Worm (Caenorhabditis elegans): ENCODE results near the gene dpf-1.
A peak's percentile ranks its signal among the peaks of the same experiment; 100 is the strongest.

The dpf-1 gene

ce11 chrV:15465032-15465727 is 5.9 kb upstream of the dpf-1 start, which contains the start of gene pqn-71 (continued):
- TF ChIP-seq snpc-4 (tag; optimal IDR thresholded peaks at IDR 0.05) (no peak), mls-2 (tag; optimal IDR thresholded peaks at IDR 0.05) (peak; percentile 89), lin-13 (tag; optimal IDR thresholded peaks at IDR 0.05) (peak; percentile 61), unc-120 (tag; optimal IDR thresholded peaks at IDR 0.05; ENCODE audit: poor library complexity, severe bottlenecking) (peak; percentile 96), flh-1 (GFP tag; optimal IDR thresholded peaks at IDR 0.05) (peak; percentile 63), ztf-11 (tag; optimal IDR thresholded peaks at IDR 0.05) (peak; percentile 35)

ce11 chrV:15466017-15466416 is 5.1 kb upstream of the dpf-1 start:
- peak; percentile 4 for TF ChIP-seq drap-1 (GFP tag; optimal IDR thresholded peaks at IDR 0.05)
- no peak for TF ChIP-seq mls-2 (tag; optimal IDR thresholded peaks at IDR 0.05)

ce11 chrV:15466719-15467118 is 4.4 kb upstream of the dpf-1 start:
- no peak for TF ChIP-seq mls-2 (tag; optimal IDR thresholded peaks at IDR 0.05)
- no peak for TF ChIP-seq M03D4.4 (tag; optimal IDR thresholded peaks at IDR 0.05)
- TF ChIP-seq elt-1 (tag; optimal IDR thresholded peaks at IDR 0.05; ENCODE audit: borderline replicate concordance, insufficient read depth) = no peak
- TF ChIP-seq ceh-83 (GFP tag; optimal IDR thresholded peaks at IDR 0.05) = no peak
- TF ChIP-seq lin-13 (tag; optimal IDR thresholded peaks at IDR 0.05) = no peak
- TF ChIP-seq nhr-76 (tag; optimal IDR thresholded peaks at IDR 0.05) = no peak
- TF ChIP-seq ceh-39 (tag; optimal IDR thresholded peaks at IDR 0.05) = no peak
- no peak for TF ChIP-seq bed-3 (GFP tag; optimal IDR thresholded peaks at IDR 0.05)
- TF ChIP-seq unc-39 (tag; optimal IDR thresholded peaks at IDR 0.05) = no peak
- TF ChIP-seq nhr-12 (tag; optimal IDR thresholded peaks at IDR 0.05) = no peak
- no peak for TF ChIP-seq sptf-1 (tag; optimal IDR thresholded peaks at IDR 0.05)
- no peak for TF ChIP-seq unc-62 (GFP tag; optimal IDR thresholded peaks at IDR 0.05)
- no peak for TF ChIP-seq mep-1 (tag; optimal IDR thresholded peaks at IDR 0.05)
- no peak for TF ChIP-seq ceh-43 (GFP tag; optimal IDR thresholded peaks at IDR 0.05)
- TF ChIP-seq lin-32 (GFP tag; optimal IDR thresholded peaks at IDR 0.05) = no peak
- TF ChIP-seq zip-8 (tag; optimal IDR thresholded peaks at IDR 0.05) = no peak
- TF ChIP-seq nhr-2 (tag; optimal IDR thresholded peaks at IDR 0.05) = no peak

ce11 chrV:15478597-15478996 is 7.5 kb downstream of the dpf-1 start, which contains the start of gene C06B8.2:
TSS of gene C06B8.2 (minus strand) at chrV:15478749.
- TF ChIP-seq lin-13 (tag; optimal IDR thresholded peaks at IDR 0.05) (no peak), bed-3 (GFP tag; optimal IDR thresholded peaks at IDR 0.05) (no peak), nhr-2 (tag; optimal IDR thresholded peaks at IDR 0.05) (no peak), snpc-4 (tag; optimal IDR thresholded peaks at IDR 0.05) (no peak), flh-1 (GFP tag; optimal IDR thresholded peaks at IDR 0.05) (no peak), ham-2 (GFP tag; optimal IDR thresholded peaks at IDR 0.05) (no peak), unc-39 (tag; optimal IDR thresholded peaks at IDR 0.05) (no peak)

- TF ChIP-seq lin-32 (GFP tag; optimal IDR thresholded peaks at IDR 0.05) = no peak
- no peak for TF ChIP-seq sem-2 (GFP tag; optimal IDR thresholded peaks at IDR 0.05)
- no peak for TF ChIP-seq unc-120 (tag; optimal IDR thresholded peaks at IDR 0.05; ENCODE audit: poor library complexity, severe bottlenecking)
Observed at ce11 chrV:15479107-15479506, 8.0 kb downstream of the dpf-1 start.

- no peak for TF ChIP-seq ces-1 (GFP tag; optimal IDR thresholded peaks at IDR 0.05)
- TF ChIP-seq M03D4.4 (tag; optimal IDR thresholded peaks at IDR 0.05) = no peak
- no peak for TF ChIP-seq nhr-237 (tag; optimal IDR thresholded peaks at IDR 0.05)
- TF ChIP-seq zip-8 (tag; optimal IDR thresholded peaks at IDR 0.05) = no peak
- TF ChIP-seq pha-4 (tag; optimal IDR thresholded peaks at IDR 0.05) = no peak
- TF ChIP-seq unc-120 (tag; optimal IDR thresholded peaks at IDR 0.05; ENCODE audit: poor library complexity, severe bottlenecking) = no peak
- TF ChIP-seq unc-39 (tag; optimal IDR thresholded peaks at IDR 0.05) = no peak
- TF ChIP-seq nhr-28 (tag; optimal IDR thresholded peaks at IDR 0.05) = no peak
- TF ChIP-seq ceh-43 (GFP tag; optimal IDR thresholded peaks at IDR 0.05) = no peak
- no peak for TF ChIP-seq mab-5 (tag; optimal IDR thresholded peaks at IDR 0.05)
Observed at ce11 chrV:15479825-15480224, 8.7 kb downstream of the dpf-1 start.
